Fruit fly (Drosophila melanogaster): Measurements from ENCODE around the gene CG8478.
A peak's percentile ranks its signal among the peaks of the same experiment; 100 is the strongest.

The CG8478 gene

dm6 chr3R:9745442-9745841 lies 18.0 kb upstream of the CG8478 start (continued):
- TF ChIP-seq bowl (GFP tag; IDR thresholded peaks at IDR 0.05) (no peak), ind (GFP tag; optimal IDR thresholded peaks at IDR 0.05) (no peak), Lhr (GFP tag; optimal IDR thresholded peaks at IDR 0.05) (no peak), CG13287 (GFP tag; IDR thresholded peaks at IDR 0.05; ENCODE audit: partially characterized antibody) (no peak), CG10147 (GFP tag; optimal IDR thresholded peaks at IDR 0.05) (no peak)

dm6 chr3R:9746267-9746666 lies 17.2 kb upstream of the CG8478 start, which contains the start of gene CG34409:
TSS of gene CG34409 (minus strand) at chr3R:9746367.
- peak in 1 of 2 experiments; percentile 40 for TF ChIP-seq Pdp1 (GFP tag; optimal IDR thresholded peaks at IDR 0.05)
- TF ChIP-seq Chrac-16 (GFP tag; optimal IDR thresholded peaks at IDR 0.05): no peak

dm6 chr3R:9747272-9747874 lies 16.1 kb upstream of the CG8478 start, which contains the start of gene CG12948:
TSS of gene CG12948 (minus strand) at chr3R:9747744.
- TF ChIP-seq shn (GFP tag; optimal IDR thresholded peaks at IDR 0.05) (no peak), nau (GFP tag; optimal IDR thresholded peaks at IDR 0.05) (no peak), CG7556 (GFP tag; optimal IDR thresholded peaks at IDR 0.05) (no peak), lilli (GFP tag; optimal IDR thresholded peaks at IDR 0.05) (peak; percentile 72), Opbp (GFP tag; IDR thresholded peaks at IDR 0.05; ENCODE audit: partially characterized antibody) (peak; percentile 76; the same call in 2 of the 3 replicates), CG2202 (tag; optimal IDR thresholded peaks at IDR 0.05) (no peak), CG14710 (tag; optimal IDR thresholded peaks at IDR 0.05) (peak; percentile 48), CG1792 (GFP tag; optimal IDR thresholded peaks at IDR 0.05) (peak; percentile 16), CG4282 (GFP tag; optimal IDR thresholded peaks at IDR 0.05) (no peak), br (optimal IDR thresholded peaks at IDR 0.05) (no peak), nmo (GFP tag; optimal IDR thresholded peaks at IDR 0.05) (peak; percentile 49), toy (GFP tag; IDR thresholded peaks at IDR 0.05) (no peak), CG4730 (GFP tag; IDR thresholded peaks at IDR 0.05) (no peak), eyg (GFP tag; optimal IDR thresholded peaks at IDR 0.05) (no peak), pfk (GFP tag; optimal IDR thresholded peaks at IDR 0.05) (no peak), Hey (tag; optimal IDR thresholded peaks at IDR 0.05) (no peak), usp (GFP tag; optimal IDR thresholded peaks at IDR 0.05) (no peak), gce (GFP tag; IDR thresholded peaks at IDR 0.05) (no peak), vfl (GFP tag; optimal IDR thresholded peaks at IDR 0.05) (peak; percentile 39), lab (GFP tag; optimal IDR thresholded peaks at IDR 0.05) (no peak), mld (GFP tag; IDR thresholded peaks at IDR 0.05; ENCODE audit: partially characterized antibody) (peak; percentile 79; the same call in 1 of the 3 replicates), lmd (GFP tag; IDR thresholded peaks at IDR 0.05) (peak; percentile 45), tll (GFP tag; optimal IDR thresholded peaks at IDR 0.05) (no peak), CG12744 (GFP tag; optimal IDR thresholded peaks at IDR 0.05) (no peak), CG3407 (GFP tag; optimal IDR thresholded peaks at IDR 0.05) (no peak), psq (GFP tag; optimal IDR thresholded peaks at IDR 0.05) (no peak), gem (tag; optimal IDR thresholded peaks at IDR 0.05) (no peak), MESR4 (GFP tag; optimal IDR thresholded peaks at IDR 0.05) (peak; percentile 82), CG9817 (tag; optimal IDR thresholded peaks at IDR 0.05) (peak; percentile 54), chm (GFP tag; IDR thresholded peaks at IDR 0.05) (no peak), CG10366 (GFP tag; IDR thresholded peaks at IDR 0.05) (peak; percentile 11; the same call in 1 of the 2 replicates), CG4854 (GFP tag; optimal IDR thresholded peaks at IDR 0.05) (peak; percentile 9), Fer2 (tag; optimal IDR thresholded peaks at IDR 0.05) (peak; percentile 55), Sin3A (optimal IDR thresholded peaks at IDR 0.05) (peak; percentile 55), CG8281 (tag; optimal IDR thresholded peaks at IDR 0.05) (no peak), Hmx (GFP tag; optimal IDR thresholded peaks at IDR 0.05) (no peak), so (GFP tag; IDR thresholded peaks at IDR 0.05) (peak; percentile 26; the same call in 1 of the 3 replicates), CG7271 (tag; optimal IDR thresholded peaks at IDR 0.05) (peak; percentile 5), ttk (GFP tag; IDR thresholded peaks at IDR 0.05) (no peak), fu2 (GFP tag; optimal IDR thresholded peaks at IDR 0.05) (peak; percentile 3)

Data from whole organism, embryonic.